Worm (Caenorhabditis elegans) whole organism, L2 larva: ENCODE data around the gene F38B7.3.
A peak's percentile ranks its signal among the peaks of the same experiment; 100 is the strongest.

Source experiments
- C34F6.9 ChIP-seq: fragments of 150-350 bp; optimal IDR thresholded peaks from 2 replicates; lab custom pipeline; 2014; ENCODE audit warnings: missing biosample characterization, missing genetic modification characterization
- F13H6.1 ChIP-seq: sonication (generic microtip); optimal IDR thresholded peaks from 2 replicates; lab custom pipeline; 2016; ENCODE audit warnings: missing genetic modification characterization, missing compliant biosample characterization
- R02D3.7 ChIP-seq: fragments of 150-350 bp; optimal IDR thresholded peaks from 2 replicates; lab custom pipeline; 2014; ENCODE audit warnings: missing biosample characterization, missing genetic modification characterization
- Y55F3AM.14 ChIP-seq: fragments of 200-800 bp; sonication (Bioruptor generic); optimal IDR thresholded peaks from 2 replicates; lab custom pipeline; 2018; ENCODE audit warnings: mild to moderate bottlenecking, missing genetic modification characterization, missing compliant biosample characterization
- ZK546.5 ChIP-seq: sonication (generic microtip); optimal IDR thresholded peaks from 2 replicates; lab custom pipeline; 2017; ENCODE audit warnings: missing biosample characterization, missing genetic modification characterization
- blmp-1 ChIP-seq: sonication (generic microtip); optimal IDR thresholded peaks from 2 replicates; lab custom pipeline; 2017; ENCODE audit warnings: missing genetic modification characterization, mild to moderate bottlenecking, missing compliant biosample characterization, antibody characterized with exemption, moderate library complexity; ENCODE audit not compliant: insufficient read depth
- ceh-16 ChIP-seq: fragments of 150-350 bp; optimal IDR thresholded peaks from 2 replicates; lab custom pipeline; 2014; ENCODE audit warnings: missing biosample characterization, missing genetic modification characterization
- ceh-82 ChIP-seq: fragments of 150-350 bp; optimal IDR thresholded peaks from 2 replicates; lab custom pipeline; 2014; ENCODE audit warnings: missing biosample characterization, missing genetic modification characterization
- crh-2 ChIP-seq: sonication (generic microtip); optimal IDR thresholded peaks from 2 replicates; lab custom pipeline; 2017; ENCODE audit warnings: missing biosample characterization, missing genetic modification characterization
- elt-1 ChIP-seq: fragments of 150-350 bp; optimal IDR thresholded peaks from 2 replicates; lab custom pipeline; 2014; ENCODE audit warnings: missing biosample characterization, missing genetic modification characterization
- fos-1 ChIP-seq: fragments of 150-350 bp; optimal IDR thresholded peaks from 2 replicates; lab custom pipeline; 2014; ENCODE audit warnings: missing biosample characterization, missing genetic modification characterization
- gmeb-1 ChIP-seq: fragments of 150-350 bp; optimal IDR thresholded peaks from 2 replicates; lab custom pipeline; 2014; ENCODE audit warnings: missing biosample characterization, missing genetic modification characterization
- lin-13 ChIP-seq: fragments of 150-350 bp; optimal IDR thresholded peaks from 2 replicates; lab custom pipeline; 2014; ENCODE audit warnings: missing biosample characterization, missing genetic modification reagents, missing genetic modification characterization
- lin-39 ChIP-seq: fragments of 150-350 bp; optimal IDR thresholded peaks from 2 replicates; lab custom pipeline; 2014; ENCODE audit warnings: missing biosample characterization, missing genetic modification reagents, missing genetic modification characterization
- mab-5 ChIP-seq: fragments of 150-350 bp; optimal IDR thresholded peaks from 2 replicates; lab custom pipeline; 2014; ENCODE audit warnings: missing biosample characterization, missing genetic modification characterization
- mbf-1 ChIP-seq: sonication (generic microtip); optimal IDR thresholded peaks from 2 replicates; lab custom pipeline; 2017; ENCODE audit warnings: missing biosample characterization, missing genetic modification characterization
- nhr-10 ChIP-seq: sonication (generic microtip); optimal IDR thresholded peaks from 2 replicates; lab custom pipeline; 2017; ENCODE audit warnings: missing biosample characterization, missing genetic modification characterization
- nhr-11 ChIP-seq: fragments of 150-350 bp; optimal IDR thresholded peaks from 2 replicates; lab custom pipeline; 2014; ENCODE audit warnings: missing biosample characterization, missing genetic modification characterization
- nhr-12 ChIP-seq: fragments of 150-350 bp; optimal IDR thresholded peaks from 2 replicates; lab custom pipeline; 2014; ENCODE audit warnings: missing biosample characterization, missing genetic modification characterization
- nhr-129 ChIP-seq: fragments of 150-350 bp; optimal IDR thresholded peaks from 2 replicates; lab custom pipeline; 2014; ENCODE audit warnings: missing biosample characterization, missing genetic modification characterization
- nhr-21 ChIP-seq: fragments of 150-350 bp; optimal IDR thresholded peaks from 2 replicates; lab custom pipeline; 2014; ENCODE audit warnings: missing biosample characterization, missing genetic modification characterization
- nhr-23 ChIP-seq: fragments of 150-350 bp; optimal IDR thresholded peaks from 2 replicates; lab custom pipeline; 2014; ENCODE audit warnings: missing biosample characterization, missing genetic modification reagents, missing genetic modification characterization
- nhr-237 ChIP-seq: fragments of 150-350 bp; optimal IDR thresholded peaks from 2 replicates; lab custom pipeline; 2014; ENCODE audit warnings: missing biosample characterization, missing genetic modification characterization
- nhr-25 ChIP-seq: fragments of 150-350 bp; sonication (generic microtip); optimal IDR thresholded peaks from 3 replicates; lab custom pipeline; 2014; ENCODE audit warnings: missing biosample characterization, missing genetic modification characterization
- nhr-6 ChIP-seq: fragments of 150-350 bp; optimal IDR thresholded peaks from 2 replicates; lab custom pipeline; 2014; ENCODE audit warnings: missing biosample characterization, missing genetic modification characterization
- nhr-77 ChIP-seq: fragments of 150-350 bp; optimal IDR thresholded peaks from 2 replicates; lab custom pipeline; 2014; ENCODE audit warnings: missing biosample characterization, missing genetic modification characterization
- sem-4 ChIP-seq: fragments of 150-350 bp; optimal IDR thresholded peaks from 2 replicates; lab custom pipeline; 2014; ENCODE audit warnings: missing biosample characterization, missing genetic modification reagents, missing genetic modification characterization
- skn-1 ChIP-seq: sonication (generic microtip); optimal IDR thresholded peaks from 2 replicates; lab custom pipeline; 2017; ENCODE audit warnings: missing biosample characterization, missing genetic modification characterization
- sma-3 ChIP-seq: sonication (generic microtip); optimal IDR thresholded peaks from 2 replicates; lab custom pipeline; 2016; ENCODE audit warnings: missing genetic modification reagents, missing genetic modification characterization, missing compliant biosample characterization
- sma-9 ChIP-seq, 2 experiments: fragments of 150-350 bp in 1 of 2; sonication (generic microtip) in 1 of 2; optimal IDR thresholded peaks; 2 replicates each; lab custom pipeline; 2014 to 2016; ENCODE audit warnings: missing genetic modification characterization in 2 of 2, mild to moderate bottlenecking in 1 of 2, missing biosample characterization in 1 of 2, missing compliant biosample characterization in 1 of 2, missing genetic modification reagents in 1 of 2, moderate library complexity in 1 of 2
- unc-55 ChIP-seq: fragments of 150-350 bp; sonication (generic microtip); optimal IDR thresholded peaks from 3 replicates; lab custom pipeline; 2014; ENCODE audit warnings: missing biosample characterization, missing genetic modification reagents, missing genetic modification characterization
- zag-1 ChIP-seq: fragments of 150-350 bp; optimal IDR thresholded peaks from 2 replicates; lab custom pipeline; 2014; ENCODE audit warnings: missing biosample characterization, missing genetic modification characterization
- ztf-1 ChIP-seq: fragments of 200-800 bp; sonication (Bioruptor generic); conservative IDR thresholded peaks from 2 replicates; pipeline ENCODE4 v1.3.6; 2022; ENCODE audit warnings: missing genetic modification characterization, missing compliant biosample characterization
- ztf-11 ChIP-seq: sonication (generic microtip); optimal IDR thresholded peaks from 2 replicates; lab custom pipeline; 2017; ENCODE audit warnings: missing biosample characterization, missing genetic modification characterization
- ztf-4 ChIP-seq: fragments of 150-350 bp; optimal IDR thresholded peaks from 2 replicates; lab custom pipeline; 2014; ENCODE audit warnings: missing biosample characterization, missing genetic modification characterization

Gene F38B7.3

DNA sequence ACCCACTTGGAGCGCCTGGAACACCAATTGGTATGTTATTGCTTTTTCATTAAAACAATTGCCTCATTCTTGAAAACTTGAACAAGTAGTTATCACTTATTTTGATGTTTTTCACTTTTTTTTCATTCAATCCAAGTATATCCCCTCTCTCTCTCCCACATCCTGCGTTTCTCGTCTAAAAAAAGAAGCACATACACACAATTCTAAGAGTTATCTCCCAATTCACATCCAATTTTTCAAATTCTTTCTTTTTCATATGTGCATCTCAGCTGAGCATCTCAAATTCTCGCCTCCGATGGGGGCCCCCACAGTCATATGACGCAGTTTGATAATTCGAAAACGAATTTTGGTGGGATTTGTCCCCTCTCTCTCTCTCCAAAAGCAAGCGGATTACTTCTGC is 12.2 kb upstream of the F38B7.3 start:
- TF ChIP-seq sma-9 (GFP tag; optimal IDR thresholded peaks at IDR 0.05; lab: Kevin White, UChicago) (no peak), sma-9 (tag; optimal IDR thresholded peaks at IDR 0.05; lab: Kevin White, UChicago) (no peak), nhr-77 (no peak), ztf-1 (GFP tag; lab: Robert Waterston, UW) (no peak), C34F6.9 (tag; lab: Kevin White, UChicago) (peak; percentile 14), gmeb-1 (tag; lab: Kevin White, UChicago) (no peak)
- TF ChIP-seq, all 48 proteins: peak for 1

- TF ChIP-seq nhr-77, result no peak
- no peak for TF ChIP-seq mbf-1 (tag; lab: Kevin White, UChicago)
- TF ChIP-seq zag-1 (tag; lab: Kevin White, UChicago), result no peak
- TF ChIP-seq unc-55 (GFP tag; lab: Kevin White, UChicago), result no peak
- TF ChIP-seq ceh-82, result no peak
- no peak for TF ChIP-seq gmeb-1 (tag; lab: Kevin White, UChicago)
- TF ChIP-seq lin-39, result no peak
- no peak for TF ChIP-seq Y55F3AM.14
- TF ChIP-seq F13H6.1 (tag; lab: Kevin White, UChicago), result no peak
- no peak for TF ChIP-seq blmp-1 (tag; lab: Kevin White, UChicago)
- TF ChIP-seq ztf-11 (tag; lab: Kevin White, UChicago), result no peak
These were observed 9.4 kb upstream of the F38B7.3 start for ce11 chrV:11539502-11539901.

DNA sequence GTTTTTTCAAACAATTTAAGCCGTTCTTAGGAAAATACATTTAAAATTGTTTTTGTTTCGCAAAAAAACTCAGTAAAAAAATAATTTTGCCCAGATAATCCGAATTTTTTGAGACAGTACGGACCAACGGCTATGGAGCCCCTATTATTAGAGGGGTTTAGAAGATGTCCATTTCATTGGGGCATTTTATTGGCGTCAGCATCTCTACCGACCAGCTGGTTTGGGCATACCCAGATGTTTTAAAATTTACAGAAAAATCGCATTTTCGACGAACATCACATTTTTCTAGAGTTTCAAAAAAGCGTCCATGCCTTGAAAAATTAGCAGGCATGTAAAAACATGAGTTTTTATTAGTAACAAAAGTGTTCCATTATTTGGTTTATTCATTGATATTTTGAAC is 7.6 kb upstream of the F38B7.3 start:
- TF ChIP-seq ceh-82 (no peak), mab-5 (no peak), ceh-16 (tag; lab: Kevin White, UChicago) (no peak), crh-2 (tag; lab: Kevin White, UChicago) (no peak), nhr-11 (tag; lab: Kevin White, UChicago) (no peak), C34F6.9 (tag; lab: Kevin White, UChicago) (no peak), ZK546.5 (tag; lab: Kevin White, UChicago) (no peak), ztf-1 (GFP tag; lab: Robert Waterston, UW) (no peak), ztf-4 (no peak), nhr-21 (no peak), nhr-10 (tag; lab: Kevin White, UChicago) (no peak), sma-3 (GFP tag; lab: Kevin White, UChicago) (no peak), nhr-6 (tag; lab: Kevin White, UChicago) (no peak), skn-1 (tag; lab: Kevin White, UChicago) (no peak)

ce11 chrV:11543564-11543963 is 5.3 kb upstream of the F38B7.3 start, which contains the start of gene F38B7.2:
F38B7.2 (plus strand) TSS chrV:11543963.
- TF ChIP-seq nhr-25, result peak; percentile 86
- TF ChIP-seq mbf-1 (tag; lab: Kevin White, UChicago), result no peak
- peak; percentile 65 for TF ChIP-seq blmp-1 (tag; lab: Kevin White, UChicago)
- TF ChIP-seq ztf-1 (GFP tag; lab: Robert Waterston, UW), result no peak
- TF ChIP-seq sma-9 (GFP tag; optimal IDR thresholded peaks at IDR 0.05; lab: Kevin White, UChicago), result peak; percentile 54
- TF ChIP-seq sma-9 (tag; optimal IDR thresholded peaks at IDR 0.05; lab: Kevin White, UChicago), result no peak
- TF ChIP-seq crh-2 (tag; lab: Kevin White, UChicago), result peak; percentile 32
- TF ChIP-seq sma-3 (GFP tag; lab: Kevin White, UChicago), result peak; percentile 54
- TF ChIP-seq fos-1 (tag; lab: Kevin White, UChicago), result peak; percentile 23

DNA sequence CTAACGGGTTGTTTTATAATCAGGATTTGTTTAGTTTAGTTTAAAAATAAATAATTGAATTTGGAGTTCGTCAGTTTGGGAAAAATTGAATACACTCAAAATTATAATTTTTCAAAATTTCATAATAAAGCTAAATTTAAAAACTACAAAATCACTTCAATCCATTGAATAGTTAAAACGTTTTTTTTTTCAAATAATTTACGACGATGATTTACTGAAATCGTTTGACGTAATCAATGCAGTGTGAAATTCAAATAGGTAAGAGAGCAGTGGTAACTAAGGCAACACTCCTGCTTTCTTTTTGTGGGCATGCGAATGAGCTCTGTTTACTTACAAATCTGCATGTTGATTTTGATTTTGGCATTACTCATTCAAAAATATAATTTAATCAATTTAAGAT is 3.7 kb upstream of the F38B7.3 start, which contains the start of gene F38B7.10:
F38B7.10 (plus strand) TSS at position 301 of the 400 bp plus-strand sequence.
- TF ChIP-seq nhr-129 (tag; lab: Kevin White, UChicago) (no peak), skn-1 (tag; lab: Kevin White, UChicago) (no peak), ceh-82 (no peak), gmeb-1 (tag; lab: Kevin White, UChicago) (no peak), nhr-25 (no peak), lin-13 (GFP tag; lab: Kevin White, UChicago) (no peak), R02D3.7 (tag; lab: Kevin White, UChicago) (no peak), sem-4 (tag; lab: Kevin White, UChicago) (no peak)

ce11 chrV:11546795-11547194 is 2.1 kb upstream of the F38B7.3 start, which contains the start of gene F38B7.11:
F38B7.11 (plus strand) TSS chrV:11547095.
- no peak for TF ChIP-seq nhr-12 (tag; lab: Kevin White, UChicago)
- TF ChIP-seq nhr-23 (tag; lab: Kevin White, UChicago), result no peak
- no peak for TF ChIP-seq skn-1 (tag; lab: Kevin White, UChicago)
- no peak for TF ChIP-seq nhr-25
- no peak for TF ChIP-seq Y55F3AM.14
- TF ChIP-seq lin-39, result no peak
- TF ChIP-seq sma-3 (GFP tag; lab: Kevin White, UChicago), result no peak
- TF ChIP-seq elt-1 (tag; lab: Kevin White, UChicago), result no peak
- no peak for TF ChIP-seq zag-1 (tag; lab: Kevin White, UChicago)
- TF ChIP-seq nhr-10 (tag; lab: Kevin White, UChicago), result no peak
- TF ChIP-seq nhr-77, result no peak
- no peak for TF ChIP-seq ztf-1 (GFP tag; lab: Robert Waterston, UW)
- TF ChIP-seq gmeb-1 (tag; lab: Kevin White, UChicago), result no peak
- no peak for TF ChIP-seq nhr-237 (tag; lab: Kevin White, UChicago)
- TF ChIP-seq mbf-1 (tag; lab: Kevin White, UChicago), result no peak
